Fruit fly (Drosophila melanogaster): Measurements from ENCODE around the gene CG31189.

DNA sequence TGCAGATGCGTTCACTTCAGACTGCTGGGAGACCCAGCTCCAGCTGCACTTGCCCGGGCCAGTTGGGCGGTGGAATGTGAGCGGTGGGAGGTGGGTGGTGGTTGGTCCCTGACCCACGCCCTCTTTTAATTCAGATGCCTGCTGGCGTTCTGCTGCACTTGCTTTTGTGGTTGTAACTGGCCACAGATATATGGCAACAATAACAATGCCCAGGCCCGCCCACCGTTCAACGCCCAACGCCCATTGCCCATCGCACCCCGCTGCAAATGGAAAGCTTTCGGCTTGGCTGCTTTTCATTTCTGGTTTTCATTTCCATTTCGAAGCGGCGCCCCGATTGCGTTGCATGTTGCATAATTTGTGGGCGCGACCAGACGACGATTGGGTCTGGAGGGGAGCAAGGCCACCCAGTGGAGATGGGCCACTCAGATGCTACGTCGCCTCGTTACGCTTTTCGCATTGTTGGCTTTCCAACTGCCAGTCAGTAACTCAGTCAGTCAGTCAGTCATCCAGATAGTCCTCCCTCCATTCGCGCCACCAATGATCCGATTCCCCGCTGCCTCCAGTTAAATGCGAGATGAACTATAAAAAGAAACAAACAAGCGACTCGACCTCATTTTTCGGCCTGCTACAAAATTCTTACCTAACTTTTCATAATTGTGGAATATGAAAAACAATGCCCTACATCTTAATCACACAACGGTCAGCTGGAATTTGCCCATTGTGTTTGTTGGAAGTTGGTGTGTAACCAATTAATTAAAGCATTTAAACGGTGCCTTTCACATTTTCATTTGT is 44.8 kb upstream of the CG31189 start:
- TF ChIP-seq psq (optimal IDR thresholded peaks at IDR 0.05) (no peak), ttk (optimal IDR thresholded peaks at IDR 0.05) (no peak), h (optimal IDR thresholded peaks at IDR 0.05) (no peak), Myc (optimal IDR thresholded peaks at IDR 0.05) (no peak)
